Fruit fly (Drosophila melanogaster): ENCODE results near the gene CG1640.

The CG1640 gene

DNA sequence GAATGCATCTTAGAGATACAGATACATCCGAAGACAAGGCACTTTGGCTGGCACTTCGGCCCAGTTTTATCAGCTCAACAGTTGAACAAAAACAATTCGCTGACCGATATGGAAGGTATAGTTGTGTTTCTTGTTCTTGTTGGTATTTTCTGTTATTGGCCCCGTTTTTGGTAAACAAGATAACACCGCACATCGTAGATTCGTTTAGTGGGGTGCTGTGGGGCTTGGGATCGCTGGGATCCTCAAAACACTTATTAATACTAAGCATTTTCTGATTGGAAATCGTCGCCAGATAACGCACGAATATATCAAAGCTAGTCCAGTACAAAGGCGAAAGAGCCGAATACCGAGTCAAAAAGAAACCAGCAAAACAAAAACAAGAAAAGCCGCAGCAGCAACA lies 33.1 kb downstream of the CG1640 start:
- TF ChIP-seq CG6163 (GFP tag; IDR thresholded peaks at IDR 0.05) (peak; percentile 6; the same call in 1 of the 3 replicates), CG11294 (GFP tag; IDR thresholded peaks at IDR 0.05) (no peak), fd59A (GFP tag; optimal IDR thresholded peaks at IDR 0.05) (no peak)

DNA sequence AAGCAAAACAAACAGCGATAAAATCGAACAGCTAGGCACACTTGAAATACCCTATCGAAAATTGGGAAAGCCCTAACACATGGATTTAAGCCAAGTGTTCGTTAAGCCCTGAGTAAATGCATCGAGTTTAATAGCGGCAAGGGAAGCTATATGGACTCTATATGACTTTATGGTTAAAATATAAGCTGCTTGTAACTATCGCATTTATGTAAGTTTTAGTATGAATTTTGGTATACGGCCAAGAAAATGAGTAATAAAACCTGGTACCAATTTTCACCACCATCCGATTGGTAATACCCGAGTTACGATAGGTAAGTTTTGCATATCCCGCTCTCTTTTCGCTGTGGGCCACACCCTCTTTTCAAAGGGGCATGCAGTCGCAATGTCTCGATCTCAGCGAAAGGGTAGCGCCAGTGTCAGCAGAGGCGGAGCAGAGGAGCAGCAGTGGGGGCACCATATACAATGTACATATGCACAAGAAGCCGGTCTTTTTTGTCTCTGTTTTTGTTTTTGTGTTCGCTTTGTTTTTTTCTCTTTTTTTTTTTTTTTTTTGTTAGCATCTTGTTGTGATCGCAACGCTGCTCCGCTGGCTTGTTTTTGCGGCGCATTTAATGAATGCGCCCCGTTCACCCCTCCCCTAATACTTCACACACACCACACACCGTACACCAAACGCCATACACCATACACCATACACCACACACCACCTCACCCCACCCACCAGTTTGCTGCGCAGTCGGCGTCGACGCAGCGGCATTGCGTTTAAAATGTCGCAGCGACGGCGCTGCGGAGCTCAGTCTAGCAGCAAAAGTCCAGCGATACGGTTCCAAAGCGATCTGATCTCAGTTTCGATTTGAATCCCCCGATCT lies 33.8 kb downstream of the CG1640 start, which contains the start of gene GstT4:
Gene GstT4, plus strand, starts transcription at position 788 of the 869 bp plus-strand sequence.
- TF ChIP-seq spab (GFP tag; optimal IDR thresholded peaks at IDR 0.05) (peak; percentile 89), Sox102F (GFP tag; optimal IDR thresholded peaks at IDR 0.05) (peak; percentile 85), CG6792 (GFP tag; optimal IDR thresholded peaks at IDR 0.05) (peak; percentile 94), achi (GFP tag; optimal IDR thresholded peaks at IDR 0.05) (peak; percentile 92), Smox (GFP tag; optimal IDR thresholded peaks at IDR 0.05) (peak; percentile 82), Hr39 (GFP tag; optimal IDR thresholded peaks at IDR 0.05) (peak; percentile 42), esn (GFP tag; optimal IDR thresholded peaks at IDR 0.05) (peak; percentile 85), ss (GFP tag; optimal IDR thresholded peaks at IDR 0.05) (peak; percentile 96 to 98), CG32006 (GFP tag; optimal IDR thresholded peaks at IDR 0.05) (peak; percentile 70), CG9139 (GFP tag; optimal IDR thresholded peaks at IDR 0.05) (peak; percentile 97), CG16779 (tag; optimal IDR thresholded peaks at IDR 0.05) (peak; percentile 93), topi (GFP tag; optimal IDR thresholded peaks at IDR 0.05) (peak; percentile 83), salr (GFP tag; optimal IDR thresholded peaks at IDR 0.05) (peak; percentile 64 to 94), pdm3 (GFP tag; optimal IDR thresholded peaks at IDR 0.05) (peak; percentile 89), fd85E (GFP tag; optimal IDR thresholded peaks at IDR 0.05) (peak; percentile 86), CG34406 (GFP tag; optimal IDR thresholded peaks at IDR 0.05) (peak; percentile 91), fd59A (GFP tag; optimal IDR thresholded peaks at IDR 0.05) (peak; percentile 61), CG8632 (GFP tag; optimal IDR thresholded peaks at IDR 0.05) (peak; percentile 90), Eip93F (GFP tag; optimal IDR thresholded peaks at IDR 0.05) (peak; percentile 64), CG6808 (GFP tag; optimal IDR thresholded peaks at IDR 0.05) (peak; percentile 94), CG8319 (GFP tag; optimal IDR thresholded peaks at IDR 0.05) (peak; percentile 78), CG6854 (GFP tag; optimal IDR thresholded peaks at IDR 0.05) (peak; percentile 75), Ets96B (tag; optimal IDR thresholded peaks at IDR 0.05) (peak; percentile 89), CG7368 (GFP tag; optimal IDR thresholded peaks at IDR 0.05) (peak; percentile 95), Eip75B (GFP tag; optimal IDR thresholded peaks at IDR 0.05) (peak; percentile 94), Lpt (GFP tag; optimal IDR thresholded peaks at IDR 0.05) (peak; percentile 99), acj6 (GFP tag; optimal IDR thresholded peaks at IDR 0.05) (peak; percentile 79), vri (GFP tag; optimal IDR thresholded peaks at IDR 0.05) (peak; percentile 96), lz (GFP tag; optimal IDR thresholded peaks at IDR 0.05) (peak; percentile 81), Met (GFP tag; optimal IDR thresholded peaks at IDR 0.05) (peak; percentile 70), Ets21C (GFP tag; optimal IDR thresholded peaks at IDR 0.05) (peak; percentile 59), CG6276 (GFP tag; optimal IDR thresholded peaks at IDR 0.05) (peak; percentile 90), CG15336 (GFP tag; IDR thresholded peaks at IDR 0.05) (peak; percentile 97), CG11902 (GFP tag; optimal IDR thresholded peaks at IDR 0.05) (peak; percentile 25), Sox14 (GFP tag; optimal IDR thresholded peaks at IDR 0.05) (peak; percentile 93), CG11762 (GFP tag; optimal IDR thresholded peaks at IDR 0.05; ENCODE audit: insufficient read depth) (peak; percentile 91), dsx (GFP tag; optimal IDR thresholded peaks at IDR 0.05; ENCODE audit: poor library complexity, severe bottlenecking) (peak; percentile 95), net (GFP tag; optimal IDR thresholded peaks at IDR 0.05) (peak; percentile 97), Hr38 (GFP tag; optimal IDR thresholded peaks at IDR 0.05) (peak; percentile 66), fkh (GFP tag; optimal IDR thresholded peaks at IDR 0.05) (peak; percentile 80), dac (GFP tag; optimal IDR thresholded peaks at IDR 0.05) (peak; percentile 69), Sox15 (GFP tag; optimal IDR thresholded peaks at IDR 0.05) (peak; percentile 38), Gug (GFP tag; IDR thresholded peaks at IDR 0.05) (peak; percentile 96), CG1621 (tag; optimal IDR thresholded peaks at IDR 0.05) (peak; percentile 91), CG31627 (GFP tag; optimal IDR thresholded peaks at IDR 0.05) (peak; percentile 61)
